Fruit fly (Drosophila melanogaster) ovary, adult (tissue): ENCODE measurements around the gene CG3078.

ENCODE experiments used
- CG17801 ChIP-seq: fragments of 200-800 bp; optimal IDR thresholded peaks from 2 replicates; lab custom pipeline; 2019; ENCODE audit warnings: missing biosample characterization, mild to moderate bottlenecking, missing genetic modification characterization, moderate library complexity; ENCODE audit not compliant: partially characterized antibody

CG3078 gene

dm6 chrX:2241842-2242241 is 17.8 kb downstream of the CG3078 start, which contains the start of gene kz:
Gene kz, minus strand, starts transcription at chrX:2242035.
- TF ChIP-seq CG17801 (GFP tag; lab: Kevin White, UChicago) = no peak

- TF ChIP-seq CG17801 (GFP tag; lab: Kevin White, UChicago) = no peak
Observed at dm6 chrX:2225138-2225537, 34.5 kb downstream of the CG3078 start, which contains the start of gene pcx. Gene pcx, plus strand, starts transcription at chrX:2225296.

DNA sequence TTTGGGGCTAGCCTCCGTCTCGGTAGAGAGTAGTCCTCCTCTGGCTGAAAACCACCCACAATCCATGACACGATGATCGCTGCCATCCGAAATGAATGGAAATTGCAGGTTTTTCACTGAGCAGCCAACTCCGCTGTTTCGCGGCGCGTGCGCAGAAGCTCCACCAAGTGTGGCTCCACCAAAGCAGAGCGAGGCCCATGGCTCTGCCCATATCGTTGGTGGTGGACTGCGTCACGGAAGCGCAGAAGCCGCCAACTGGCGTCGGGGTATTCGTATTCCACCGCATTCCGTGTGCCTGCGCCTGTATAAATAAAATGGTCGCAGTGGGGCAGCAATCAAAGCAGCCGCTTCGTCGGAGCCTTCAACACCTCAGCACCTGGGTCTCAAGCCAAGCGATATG is 36.2 kb downstream of the CG3078 start, which contains the start of gene CG14052:
Gene CG14052 (plus strand): TSS at position 301 of the 400 bp plus-strand sequence.
- TF ChIP-seq CG17801 (GFP tag; lab: Kevin White, UChicago) = no peak

dm6 chrX:2222181-2222790 is 37.4 kb downstream of the CG3078 start, which contains the start of gene Vinc:
Gene Vinc, minus strand, starts transcription at chrX:2222567.
- peak; percentile 97 for TF ChIP-seq CG17801 (GFP tag; lab: Kevin White, UChicago)

dm6 chrX:2221598-2221997 is 38.1 kb downstream of the CG3078 start:
- no peak for TF ChIP-seq CG17801 (GFP tag; lab: Kevin White, UChicago)

DNA sequence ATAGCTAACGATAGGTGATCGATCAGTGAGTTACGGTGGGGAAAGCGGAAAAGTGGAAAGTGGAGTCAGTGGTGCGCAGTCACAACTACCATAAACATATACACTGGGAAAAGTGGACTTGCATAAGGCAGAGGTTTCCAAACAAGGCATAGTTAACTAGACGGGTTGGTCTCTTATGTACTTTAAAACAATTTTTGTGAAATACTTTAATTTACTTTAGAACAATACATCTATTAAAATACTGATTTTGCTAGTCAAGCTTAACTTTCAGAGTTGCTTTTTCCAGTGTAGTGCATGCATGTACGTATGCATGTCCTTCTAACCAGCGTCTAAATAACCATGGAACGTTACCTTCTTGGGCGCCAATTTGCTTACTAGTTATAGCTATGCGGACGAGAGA is 39.8 kb downstream of the CG3078 start:
- no peak for TF ChIP-seq CG17801 (GFP tag; lab: Kevin White, UChicago)

DNA sequence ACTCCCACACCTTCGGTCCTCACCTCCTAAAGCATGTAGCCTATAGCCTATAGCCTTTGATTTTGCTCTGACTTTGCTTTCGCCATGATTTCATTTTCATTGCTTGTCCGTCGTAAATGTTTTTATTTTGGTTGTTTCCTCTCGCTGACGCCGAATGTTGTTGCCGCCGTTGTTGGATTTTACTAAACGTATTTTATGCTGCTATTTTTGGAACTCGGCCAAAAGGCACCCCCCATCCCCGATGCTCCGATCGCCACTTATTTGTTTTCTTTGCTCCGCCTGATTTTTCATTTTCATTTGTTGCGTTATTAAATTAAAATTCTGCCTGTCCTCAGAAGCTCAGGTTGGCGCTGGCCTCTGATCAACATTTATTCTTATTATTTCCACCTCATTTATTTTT is 40.4 kb downstream of the CG3078 start:
- no peak for TF ChIP-seq CG17801 (GFP tag; lab: Kevin White, UChicago)

DNA sequence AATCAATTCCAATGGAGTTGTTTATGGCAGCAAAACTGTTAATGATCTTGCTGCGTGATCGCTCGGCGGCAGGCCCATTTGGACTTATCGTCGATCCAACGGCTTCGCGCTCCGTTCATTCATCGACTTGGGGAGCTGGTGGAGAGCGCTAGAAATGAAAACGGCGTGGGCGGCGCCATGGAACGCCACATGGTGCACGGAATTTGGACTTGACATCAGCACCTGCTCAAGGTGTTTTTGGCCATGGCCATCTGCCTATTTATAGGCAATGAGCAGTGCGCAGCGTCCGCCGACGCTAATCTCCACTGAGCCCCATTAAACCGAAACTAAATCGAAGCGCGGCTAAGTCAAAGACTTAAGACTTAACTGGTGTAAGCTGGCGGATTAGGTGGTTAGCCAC is 41.2 kb downstream of the CG3078 start:
- no peak for TF ChIP-seq CG17801 (GFP tag; lab: Kevin White, UChicago)

dm6 chrX:2213759-2214406 is 45.8 kb downstream of the CG3078 start, which contains the start of gene SmydA-8:
Gene SmydA-8, minus strand, starts transcription at chrX:2213809.
- TF ChIP-seq CG17801 (GFP tag; lab: Kevin White, UChicago) = peak; percentile 32

dm6 chrX:2212327-2212820 is 47.3 kb downstream of the CG3078 start:
- no peak for TF ChIP-seq CG17801 (GFP tag; lab: Kevin White, UChicago)

DNA sequence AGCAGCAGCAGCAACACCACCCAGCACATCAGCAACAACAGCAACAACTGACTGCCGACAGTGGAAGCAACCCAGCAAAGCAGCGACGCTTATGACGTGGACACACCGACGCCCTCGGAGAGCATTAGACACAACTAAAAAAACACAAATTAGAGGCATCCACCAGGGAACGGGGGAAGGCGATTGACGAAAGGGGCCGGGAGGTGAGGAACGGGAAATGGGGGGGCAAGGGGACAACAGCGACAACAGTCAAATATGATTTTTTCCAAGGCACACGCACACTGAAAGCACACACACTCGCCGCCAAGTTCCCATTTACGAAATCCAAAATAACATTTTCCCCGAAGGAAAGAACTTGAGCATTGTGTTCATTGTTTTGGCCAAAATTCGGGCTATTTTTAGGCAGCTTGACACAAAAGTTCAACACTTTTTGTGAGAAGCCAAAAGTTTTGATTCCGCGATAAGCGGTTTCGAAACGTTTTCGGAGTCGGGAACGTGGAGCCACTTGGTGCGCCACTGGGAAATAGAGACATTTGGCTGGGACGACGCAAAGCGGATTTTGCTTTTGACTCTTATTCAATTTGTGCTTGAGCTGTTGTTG is 50.9 kb downstream of the CG3078 start:
- no peak for TF ChIP-seq CG17801 (GFP tag; lab: Kevin White, UChicago)
